Fruit fly (Drosophila melanogaster) whole organism, embryonic: ENCODE results near the gene CG14131.
A peak's percentile ranks its signal among the peaks of the same experiment; 100 is the strongest.

Experiments used
- Bdp1 ChIP-seq: fragments of 200-800 bp; sonication (Bioruptor generic); optimal IDR thresholded peaks from 3 replicates; lab custom pipeline; 2016; ENCODE audit warnings: missing biosample characterization, missing genetic modification characterization
- CG10462 ChIP-seq: fragments of 200-800 bp; sonication (Bioruptor generic); optimal IDR thresholded peaks from 2 replicates; lab custom pipeline; 2016; ENCODE audit warnings: missing biosample characterization, missing genetic modification characterization
- CG2116 ChIP-seq: fragments of 200-800 bp; sonication (Bioruptor generic); optimal IDR thresholded peaks from 3 replicates; lab custom pipeline; 2018; ENCODE audit warnings: missing biosample characterization, mild to moderate bottlenecking, missing genetic modification characterization
- CG2199 ChIP-seq: fragments of 200-800 bp; sonication (Bioruptor generic); IDR thresholded peaks from 3 replicates; pipeline ENCODE4 v1.3.6; 2022; ENCODE audit warnings: missing biosample characterization, missing genetic modification characterization
- CG3407 ChIP-seq: fragments of 200-800 bp; sonication (Bioruptor generic); optimal IDR thresholded peaks from 2 replicates; lab custom pipeline; 2018; ENCODE audit warnings: missing biosample characterization, mild to moderate bottlenecking, missing genetic modification characterization
- CG34224 ChIP-seq: fragments of 200-800 bp; sonication (Bioruptor generic); IDR thresholded peaks from 3 replicates; pipeline ENCODE4 v1.3.6; 2022; ENCODE audit warnings: missing biosample characterization, missing genetic modification characterization; ENCODE audit not compliant: partially characterized antibody
- CG4617 ChIP-seq: fragments of 200-800 bp; sonication (Bioruptor generic); optimal IDR thresholded peaks from 3 replicates; lab custom pipeline; 2016; ENCODE audit warnings: missing biosample characterization, missing genetic modification characterization, borderline replicate concordance
- CG6791 ChIP-seq: fragments of 200-800 bp; sonication (Bioruptor generic); IDR thresholded peaks from 3 replicates; pipeline ENCODE4 v1.3.6; 2022; ENCODE audit warnings: missing biosample characterization, missing genetic modification characterization; ENCODE audit not compliant: partially characterized antibody
- CG7745 ChIP-seq: fragments of 200-800 bp; sonication (Bioruptor generic); optimal IDR thresholded peaks from 2 replicates; lab custom pipeline; 2018; ENCODE audit warnings: missing biosample characterization, mild to moderate bottlenecking, missing genetic modification characterization, moderate library complexity
- CG7963 ChIP-seq: fragments of 200-800 bp; sonication (Bioruptor generic); IDR thresholded peaks from 3 replicates; pipeline ENCODE4 v1.3.6; 2022; ENCODE audit warnings: missing biosample characterization, missing genetic modification characterization; ENCODE audit not compliant: partially characterized antibody
- CG8924 ChIP-seq: fragments of 200-800 bp; optimal IDR thresholded peaks from 3 replicates; lab custom pipeline; 2019; ENCODE audit warnings: missing biosample characterization, mild to moderate bottlenecking, missing genetic modification characterization, moderate library complexity
- CoRest ChIP-seq: fragments of 200-800 bp; sonication (Bioruptor generic); optimal IDR thresholded peaks from 3 replicates; lab custom pipeline; 2018; ENCODE audit warnings: missing biosample characterization, mild to moderate bottlenecking, missing genetic modification characterization, moderate library complexity
- Dad ChIP-seq: fragments of 200-800 bp; sonication (Bioruptor generic); optimal IDR thresholded peaks from 3 replicates; lab custom pipeline; 2016; ENCODE audit warnings: missing biosample characterization, missing genetic modification characterization
- Dll ChIP-seq: fragments of 200-800 bp; sonication (Bioruptor generic); IDR thresholded peaks from 4 replicates; pipeline ENCODE4 v1.3.6; 2022; ENCODE audit warnings: missing biosample characterization, missing genetic modification characterization; ENCODE audit not compliant: partially characterized antibody
- E2f1 ChIP-seq: fragments of 200-800 bp; sonication (Bioruptor generic); IDR thresholded peaks from 2 replicates; pipeline ENCODE4 v1.3.6; 2022; ENCODE audit warnings: missing biosample characterization, missing genetic modification characterization
- E2f2 ChIP-seq: fragments of 200-800 bp; sonication (Bioruptor generic); IDR thresholded peaks from 2 replicates; pipeline ENCODE4 v1.3.6; 2022; ENCODE audit warnings: missing biosample characterization, missing genetic modification characterization
- HLH4C ChIP-seq: fragments of 200-800 bp; sonication (Bioruptor generic); IDR thresholded peaks from 3 replicates; pipeline ENCODE4 v1.3.6; 2022; ENCODE audit warnings: missing biosample characterization, missing genetic modification characterization; ENCODE audit not compliant: partially characterized antibody
- HmgZ ChIP-seq: fragments of 200-800 bp; sonication (Bioruptor generic); optimal IDR thresholded peaks from 2 replicates; lab custom pipeline; 2018; ENCODE audit warnings: missing biosample characterization, mild to moderate bottlenecking, missing genetic modification characterization
- Hsf ChIP-seq: fragments of 200-800 bp; sonication (Bioruptor generic); optimal IDR thresholded peaks from 3 replicates; lab custom pipeline; 2016; ENCODE audit warnings: missing biosample characterization, missing genetic modification characterization
- Lhr ChIP-seq: fragments of 200-800 bp; sonication (Bioruptor generic); optimal IDR thresholded peaks from 3 replicates; lab custom pipeline; 2017; ENCODE audit warnings: mild to moderate bottlenecking, missing biosample characterization, missing genetic modification reagents, missing genetic modification characterization
- Mes4 ChIP-seq: fragments of 200-800 bp; sonication (Bioruptor generic); optimal IDR thresholded peaks from 2 replicates; lab custom pipeline; 2016; ENCODE audit warnings: missing biosample characterization, missing genetic modification characterization
- Mrtf ChIP-seq: fragments of 200-800 bp; sonication (Bioruptor generic); IDR thresholded peaks from 3 replicates; pipeline ENCODE4 v1.3.6; 2022; ENCODE audit warnings: missing biosample characterization, missing genetic modification characterization
- Nf-YB ChIP-seq: fragments of 200-800 bp; sonication (Bioruptor generic); optimal IDR thresholded peaks from 3 replicates; lab custom pipeline; 2019; ENCODE audit warnings: missing biosample characterization, mild to moderate bottlenecking, missing genetic modification characterization, moderate library complexity
- Xrp1 ChIP-seq: fragments of 200-800 bp; sonication (Bioruptor generic); IDR thresholded peaks from 2 replicates; pipeline ENCODE4 v1.3.6; 2022; ENCODE audit warnings: missing biosample characterization, missing genetic modification characterization
- ab ChIP-seq: fragments of 200-800 bp; sonication (Bioruptor generic); optimal IDR thresholded peaks from 2 replicates; lab custom pipeline; 2016; ENCODE audit warnings: missing biosample characterization, missing genetic modification characterization
- ap ChIP-seq: fragments of 200-800 bp; sonication (Bioruptor generic); IDR thresholded peaks from 2 replicates; pipeline ENCODE4 v1.3.6; 2022; ENCODE audit warnings: missing biosample characterization, missing genetic modification characterization
- ase ChIP-seq: fragments of 200-800 bp; sonication (Bioruptor generic); IDR thresholded peaks from 3 replicates; pipeline ENCODE4 v1.3.6; 2022; ENCODE audit warnings: missing biosample characterization, missing genetic modification characterization
- ato ChIP-seq: fragments of 200-800 bp; sonication (Bioruptor generic); IDR thresholded peaks from 2 replicates; pipeline ENCODE4 v1.3.6; 2022; ENCODE audit warnings: missing biosample characterization, missing genetic modification characterization; ENCODE audit not compliant: partially characterized antibody
- az2 ChIP-seq: fragments of 200-800 bp; sonication (Bioruptor generic); optimal IDR thresholded peaks from 3 replicates; lab custom pipeline; 2016; ENCODE audit warnings: missing biosample characterization, missing genetic modification characterization
- bab2 ChIP-seq: fragments of 200-800 bp; sonication (Bioruptor generic); optimal IDR thresholded peaks from 2 replicates; lab custom pipeline; 2016; ENCODE audit warnings: missing biosample characterization, missing genetic modification characterization
- bcd ChIP-seq: fragments of 200-800 bp; sonication (Bioruptor generic); optimal IDR thresholded peaks from 2 replicates; lab custom pipeline; 2017; ENCODE audit warnings: missing biosample characterization, mild to moderate bottlenecking, missing genetic modification characterization
- cad ChIP-seq: fragments of >200 bp; optimal IDR thresholded peaks from 2 replicates; lab custom pipeline; 2017; ENCODE audit warnings: missing biosample characterization, missing genetic modification characterization
- cato ChIP-seq: fragments of 200-800 bp; sonication (Bioruptor generic); optimal IDR thresholded peaks from 2 replicates; lab custom pipeline; 2016; ENCODE audit warnings: missing biosample characterization, missing genetic modification characterization, borderline replicate concordance
- crol ChIP-seq: fragments of 200-800 bp; sonication (Bioruptor generic); IDR thresholded peaks from 2 replicates; pipeline ENCODE4 v1.3.6; 2022; ENCODE audit warnings: missing biosample characterization, missing genetic modification characterization
- exex ChIP-seq: fragments of 200-800 bp; sonication (Bioruptor generic); optimal IDR thresholded peaks from 4 replicates; lab custom pipeline; 2018; ENCODE audit warnings: missing biosample characterization, mild to moderate bottlenecking, missing genetic modification characterization, moderate library complexity
- eyg ChIP-seq: fragments of 200-800 bp; sonication (Bioruptor generic); optimal IDR thresholded peaks from 3 replicates; lab custom pipeline; 2016; ENCODE audit warnings: missing biosample characterization, missing genetic modification characterization
- nau ChIP-seq: fragments of 200-800 bp; sonication (Bioruptor generic); optimal IDR thresholded peaks from 3 replicates; lab custom pipeline; 2017; ENCODE audit warnings: missing biosample characterization, mild to moderate bottlenecking, missing genetic modification characterization, missing genetic modification reagents
- nmo ChIP-seq: fragments of 200-800 bp; sonication (Bioruptor generic); optimal IDR thresholded peaks from 2 replicates; lab custom pipeline; 2018; ENCODE audit warnings: missing biosample characterization, mild to moderate bottlenecking, missing genetic modification characterization, moderate library complexity
- onecut ChIP-seq: fragments of 200-800 bp; sonication (Bioruptor generic); IDR thresholded peaks from 2 replicates; pipeline ENCODE4 v1.3.6; 2022; ENCODE audit warnings: missing biosample characterization, missing genetic modification characterization
- phol ChIP-seq: fragments of 200-800 bp; sonication (Bioruptor generic); optimal IDR thresholded peaks from 3 replicates; lab custom pipeline; 2018; ENCODE audit warnings: missing biosample characterization, mild to moderate bottlenecking, missing genetic modification characterization, moderate library complexity
- pzg ChIP-seq: fragments of 200-800 bp; sonication (Bioruptor generic); optimal IDR thresholded peaks from 3 replicates; lab custom pipeline; 2018; ENCODE audit warnings: missing biosample characterization, mild to moderate bottlenecking, missing genetic modification characterization, moderate library complexity
- sima ChIP-seq: fragments of 200-800 bp; sonication (Bioruptor generic); optimal IDR thresholded peaks from 2 replicates; lab custom pipeline; 2016; ENCODE audit warnings: missing biosample characterization, missing genetic modification characterization
- sr ChIP-seq: fragments of 200-800 bp; sonication (Bioruptor generic); IDR thresholded peaks from 3 replicates; pipeline ENCODE4 v1.3.6; 2022; ENCODE audit warnings: missing biosample characterization, missing genetic modification characterization
- tin ChIP-seq: fragments of 200-800 bp; sonication (Bioruptor generic); optimal IDR thresholded peaks from 3 replicates; lab custom pipeline; 2016; ENCODE audit warnings: missing biosample characterization, missing genetic modification characterization
- toy ChIP-seq: fragments of 200-800 bp; sonication (Bioruptor generic); IDR thresholded peaks from 2 replicates; pipeline ENCODE4 v1.3.6; 2022; ENCODE audit warnings: missing biosample characterization, missing genetic modification characterization
- trh ChIP-seq: fragments of 200-800 bp; sonication (Bioruptor generic); optimal IDR thresholded peaks from 2 replicates; lab custom pipeline; 2016; ENCODE audit warnings: missing biosample characterization, missing genetic modification characterization
- ttk ChIP-seq: fragments of 200-800 bp; sonication (Bioruptor generic); IDR thresholded peaks from 2 replicates; pipeline ENCODE4 v2.1.2; 2022; ENCODE audit warnings: missing biosample characterization, missing genetic modification characterization
- unc-4 ChIP-seq: fragments of 200-800 bp; sonication (Bioruptor generic); IDR thresholded peaks from 2 replicates; pipeline ENCODE4 v1.3.6; 2022; ENCODE audit warnings: missing biosample characterization, missing genetic modification characterization; ENCODE audit not compliant: partially characterized antibody
- vnd ChIP-seq: fragments of 200-800 bp; sonication (Bioruptor generic); IDR thresholded peaks from 3 replicates; pipeline ENCODE4 v1.3.6; 2022; ENCODE audit warnings: missing biosample characterization, missing genetic modification characterization; ENCODE audit not compliant: partially characterized antibody
- zen2 ChIP-seq: fragments of 200-800 bp; sonication (Bioruptor generic); IDR thresholded peaks from 3 replicates; pipeline ENCODE4 v1.3.6; 2022; ENCODE audit warnings: missing biosample characterization, missing genetic modification characterization; ENCODE audit not compliant: partially characterized antibody

The CG14131 gene

dm6 chr3L:11815220-11815797, 38.4 kb downstream of the CG14131 start, which contains the start of gene CG14130 (continued):
- no peak for TF ChIP-seq Lhr (GFP tag; lab: Kevin White, UChicago)
- no peak for TF ChIP-seq CG3407 (GFP tag; lab: Kevin White, UChicago)
- TF ChIP-seq Dad (GFP tag; lab: Kevin White, UChicago), result no peak
- TF ChIP-seq Nf-YB (GFP tag; lab: Kevin White, UChicago), result no peak
- TF ChIP-seq HLH4C (GFP tag; lab: Robert Waterston, UW), result peak; percentile 96
- TF ChIP-seq vnd (GFP tag; lab: Robert Waterston, UW), result peak; percentile 79
- no peak for TF ChIP-seq Mrtf (GFP tag; lab: Robert Waterston, UW)
- no peak for TF ChIP-seq CG8924
- no peak for TF ChIP-seq Mes4 (GFP tag; lab: Kevin White, UChicago)
- no peak for TF ChIP-seq crol (GFP tag; lab: Robert Waterston, UW)
- peak; percentile 1 for TF ChIP-seq phol (tag; lab: Kevin White, UChicago)
- peak; percentile 94 for TF ChIP-seq CG6791 (GFP tag; lab: Robert Waterston, UW)
- TF ChIP-seq bcd (GFP tag; lab: Kevin White, UChicago), result peak; percentile 76
- no peak for TF ChIP-seq E2f1
- TF ChIP-seq CG7745, result no peak
- TF ChIP-seq CG7963, result peak; percentile 91
- TF ChIP-seq cato (GFP tag; lab: Kevin White, UChicago), result no peak
- TF ChIP-seq CG2199 (GFP tag; lab: Robert Waterston, UW), result no peak
- TF ChIP-seq E2f2 (GFP tag; lab: Robert Waterston, UW), result peak; percentile 98
- TF ChIP-seq cad (GFP tag; lab: Kevin White, UChicago), result no peak
- peak; percentile 22 for TF ChIP-seq CG4617 (GFP tag; lab: Kevin White, UChicago)
- TF ChIP-seq exex (tag; lab: Kevin White, UChicago), result no peak
- TF ChIP-seq CG34224 (GFP tag; lab: Robert Waterston, UW), result peak; percentile 98
- TF ChIP-seq Hsf (GFP tag; lab: Kevin White, UChicago), result no peak
- peak; percentile 56 for TF ChIP-seq HmgZ (tag; lab: Kevin White, UChicago)
- peak; percentile 94 for TF ChIP-seq Dll
- no peak for TF ChIP-seq ap (GFP tag; lab: Robert Waterston, UW)
- TF ChIP-seq tin (GFP tag; lab: Kevin White, UChicago), result no peak
- no peak for TF ChIP-seq sr (GFP tag; lab: Robert Waterston, UW)
- peak; percentile 94 for TF ChIP-seq CG2116 (GFP tag; lab: Kevin White, UChicago)
- no peak for TF ChIP-seq Bdp1 (GFP tag; lab: Kevin White, UChicago)
- peak; percentile 96 for TF ChIP-seq zen2 (GFP tag; lab: Robert Waterston, UW)
- no peak for TF ChIP-seq ttk
- no peak for TF ChIP-seq CoRest
- TF ChIP-seq nau, result no peak
- TF ChIP-seq CG10462 (GFP tag; lab: Kevin White, UChicago), result no peak
- TF ChIP-seq ato (GFP tag; lab: Robert Waterston, UW), result peak; percentile 91
- TF ChIP-seq sima (GFP tag; lab: Kevin White, UChicago), result no peak
- peak; percentile 92 for TF ChIP-seq unc-4 (GFP tag; lab: Robert Waterston, UW)
- no peak for TF ChIP-seq ab (GFP tag; lab: Kevin White, UChicago)
- TF ChIP-seq eyg (GFP tag; lab: Kevin White, UChicago), result no peak
- TF ChIP-seq onecut (GFP tag; lab: Robert Waterston, UW), result no peak
- no peak for TF ChIP-seq ase
- TF ChIP-seq pzg, result peak; percentile 79
- no peak for TF ChIP-seq Xrp1
- TF ChIP-seq trh, result no peak
- no peak for TF ChIP-seq toy (GFP tag; lab: Robert Waterston, UW)
- TF ChIP-seq az2 (GFP tag; lab: Kevin White, UChicago), result no peak
- TF ChIP-seq nmo (GFP tag; lab: Kevin White, UChicago), result peak; percentile 6
- no peak for TF ChIP-seq bab2 (GFP tag; lab: Kevin White, UChicago)
